Worm (Caenorhabditis elegans) whole organism, L4 larva: ENCODE data around the gene ZK1098.2.

ENCODE experiments used
- F26F4.8 ChIP-seq: fragments of 200-800 bp; sonication (Bioruptor generic); conservative IDR thresholded peaks from 2 replicates; pipeline ENCODE4 v1.3.6; 2022; ENCODE audit warnings: missing genetic modification characterization, missing compliant biosample characterization
- F37D6.2 ChIP-seq: sonication (generic microtip); optimal IDR thresholded peaks from 2 replicates; lab custom pipeline; 2016; ENCODE audit warnings: mild to moderate bottlenecking, missing genetic modification characterization, missing compliant biosample characterization
- F49E8.2 ChIP-seq: sonication (generic microtip); optimal IDR thresholded peaks from 2 replicates; lab custom pipeline; 2016; ENCODE audit warnings: missing compliant biosample characterization, mild to moderate bottlenecking, missing genetic modification characterization, borderline replicate concordance
- R02D3.7 ChIP-seq: fragments of 150-350 bp; sonication (generic microtip); optimal IDR thresholded peaks from 3 replicates; lab custom pipeline; 2014; ENCODE audit warnings: missing biosample characterization, missing genetic modification characterization
- T20F7.1 ChIP-seq: fragments of 200-800 bp; sonication (Bioruptor generic); optimal IDR thresholded peaks from 2 replicates; lab custom pipeline; 2018; ENCODE audit warnings: mild to moderate bottlenecking, missing genetic modification characterization, missing compliant biosample characterization
- Y5F2A.4 ChIP-seq: fragments of 200-800 bp; sonication (Bioruptor generic); optimal IDR thresholded peaks from 2 replicates; lab custom pipeline; 2018; ENCODE audit warnings: mild to moderate bottlenecking, missing genetic modification characterization, missing compliant biosample characterization
- Y75B8A.6 ChIP-seq: fragments of 200-800 bp; sonication (Bioruptor generic); IDR thresholded peaks from 2 replicates; pipeline ENCODE4 v1.3.6; 2022; ENCODE audit warnings: missing genetic modification reagents, missing genetic modification characterization, missing compliant biosample characterization
- ZK337.2 ChIP-seq: fragments of 200-800 bp; sonication (Bioruptor generic); IDR thresholded peaks from 2 replicates; pipeline ENCODE4 v1.3.6; 2022; ENCODE audit warnings: missing genetic modification reagents, missing genetic modification characterization, missing compliant biosample characterization
- ZK546.5 ChIP-seq, 2 experiments: sonication (generic microtip); optimal IDR thresholded peaks; 2 replicates each; lab custom pipeline; 2017; ENCODE audit warnings: missing biosample characterization in 2 of 2, missing genetic modification characterization in 2 of 2
- aha-1 ChIP-seq: fragments of 150-350 bp; peaks from one replicate; lab custom pipeline; 2014; ENCODE audit warnings: missing biosample characterization, missing genetic modification characterization
- aly-2 ChIP-seq: sonication (generic microtip); optimal IDR thresholded peaks from 2 replicates; lab custom pipeline; 2018; ENCODE audit warnings: missing biosample characterization, missing genetic modification characterization
- attf-4 ChIP-seq: sonication (generic microtip); optimal IDR thresholded peaks from 3 replicates; lab custom pipeline; 2017; ENCODE audit warnings: missing biosample characterization, missing genetic modification characterization
- ceh-20 ChIP-seq: fragments of 200-800 bp; sonication (Bioruptor generic); IDR thresholded peaks from 2 replicates; pipeline ENCODE4 v1.3.6; 2022; ENCODE audit warnings: missing genetic modification reagents, missing genetic modification characterization, missing compliant biosample characterization
- ceh-62 ChIP-seq: sonication (generic microtip); optimal IDR thresholded peaks from 2 replicates; lab custom pipeline; 2017; ENCODE audit warnings: missing biosample characterization, missing genetic modification characterization
- daf-12 ChIP-seq: fragments of 150-350 bp; optimal IDR thresholded peaks from 2 replicates; lab custom pipeline; 2014; ENCODE audit warnings: missing biosample characterization, missing genetic modification reagents, missing genetic modification characterization
- daf-16 ChIP-seq, 3 experiments: sonication (generic microtip); optimal IDR thresholded peaks; 2 replicates each; lab custom pipeline; 2016 to 2017; ENCODE audit warnings: missing genetic modification characterization in 3 of 3, missing genetic modification reagents in 3 of 3, mild to moderate bottlenecking in 2 of 3, missing compliant biosample characterization in 2 of 3, missing biosample characterization in 1 of 3, moderate library complexity in 1 of 3
- daf-8 ChIP-seq: fragments of 200-800 bp; sonication (Bioruptor generic); IDR thresholded peaks from 2 replicates; pipeline ENCODE4 v1.3.6; 2022; ENCODE audit warnings: missing genetic modification characterization, missing compliant biosample characterization
- dmd-6 ChIP-seq: fragments of 200-800 bp; sonication (Bioruptor generic); IDR thresholded peaks from 2 replicates; pipeline ENCODE4 v1.3.6; 2022; ENCODE audit warnings: missing genetic modification reagents, missing genetic modification characterization, missing compliant biosample characterization
- dpl-1 ChIP-seq: fragments of 150-350 bp; optimal IDR thresholded peaks from 2 replicates; lab custom pipeline; 2014; ENCODE audit warnings: missing biosample characterization, missing genetic modification reagents, missing genetic modification characterization
- fos-1 ChIP-seq: fragments of 150-350 bp; optimal IDR thresholded peaks from 2 replicates; lab custom pipeline; 2014; ENCODE audit warnings: missing biosample characterization, missing genetic modification characterization
- hif-1 ChIP-seq, 2 experiments: sonication (generic microtip); optimal IDR thresholded peaks; 2 replicates each; lab custom pipeline; 2016 to 2017; ENCODE audit warnings: missing compliant biosample characterization in 2 of 2, missing genetic modification characterization in 2 of 2, missing genetic modification reagents in 2 of 2, missing genotype in 2 of 2, mild to moderate bottlenecking in 1 of 2
- lin-13 ChIP-seq: fragments of 150-350 bp; optimal IDR thresholded peaks from 2 replicates; lab custom pipeline; 2014; ENCODE audit warnings: missing biosample characterization, missing genetic modification reagents, missing genetic modification characterization
- lin-29 ChIP-seq: fragments of 200-800 bp; sonication (Bioruptor generic); IDR thresholded peaks from 2 replicates; pipeline ENCODE4 v1.3.6; 2022; ENCODE audit warnings: missing genetic modification reagents, missing genetic modification characterization, missing compliant biosample characterization
- lin-38 ChIP-seq: fragments of 200-800 bp; sonication (Bioruptor generic); IDR thresholded peaks from 2 replicates; pipeline ENCODE4 v1.3.6; 2022; ENCODE audit warnings: missing genetic modification reagents, missing genetic modification characterization, missing compliant biosample characterization
- lir-3 ChIP-seq: sonication (generic microtip); optimal IDR thresholded peaks from 2 replicates; lab custom pipeline; 2016; ENCODE audit warnings: mild to moderate bottlenecking, missing genetic modification characterization, missing compliant biosample characterization
- madf-5 ChIP-seq, 2 experiments: fragments of 200-800 bp; sonication (Bioruptor generic); IDR thresholded peaks; 2 replicates each; pipeline ENCODE4 v1.3.6; 2022; ENCODE audit warnings: missing compliant biosample characterization in 2 of 2, missing genetic modification characterization in 2 of 2
- mdt-29 ChIP-seq: fragments of 200-800 bp; sonication (Bioruptor generic); IDR thresholded peaks from 2 replicates; pipeline ENCODE4 v1.3.6; 2022; ENCODE audit warnings: missing genetic modification reagents, missing genetic modification characterization, missing compliant biosample characterization
- mes-2 ChIP-seq: sonication (generic microtip); optimal IDR thresholded peaks from 2 replicates; lab custom pipeline; 2016; ENCODE audit warnings: missing genotype, mild to moderate bottlenecking, missing genetic modification characterization, missing compliant biosample characterization; ENCODE audit not compliant: poor library complexity, severe bottlenecking
- nhr-10 ChIP-seq: fragments of 150-350 bp; optimal IDR thresholded peaks from 2 replicates; lab custom pipeline; 2014; ENCODE audit warnings: missing biosample characterization, missing genetic modification characterization
- nhr-11 ChIP-seq: fragments of 150-350 bp; optimal IDR thresholded peaks from 2 replicates; lab custom pipeline; 2014; ENCODE audit warnings: missing biosample characterization, missing genetic modification characterization
- nhr-111 ChIP-seq: fragments of 200-800 bp; sonication (Bioruptor generic); optimal IDR thresholded peaks from 2 replicates; lab custom pipeline; 2018; ENCODE audit warnings: mild to moderate bottlenecking, missing genetic modification characterization, missing compliant biosample characterization
- nhr-28 ChIP-seq: fragments of 150-350 bp; optimal IDR thresholded peaks from 2 replicates; lab custom pipeline; 2014; ENCODE audit warnings: missing biosample characterization, missing genetic modification characterization
- nhr-42 ChIP-seq: fragments of 200-800 bp; sonication (Bioruptor generic); IDR thresholded peaks from 2 replicates; pipeline ENCODE4 v1.3.6; 2022; ENCODE audit warnings: missing genetic modification characterization, missing compliant biosample characterization
- nhr-76 ChIP-seq: fragments of 150-350 bp; optimal IDR thresholded peaks from 2 replicates; lab custom pipeline; 2014; ENCODE audit warnings: missing biosample characterization, missing genetic modification characterization
- nhr-77 ChIP-seq: fragments of 150-350 bp; optimal IDR thresholded peaks from 2 replicates; lab custom pipeline; 2014; ENCODE audit warnings: missing biosample characterization, missing genetic modification characterization
- pha-4 ChIP-seq, 2 experiments: fragments of 150-350 bp in 1 of 2; fragments of 200-800 bp in 1 of 2; sonication (Bioruptor generic) in 1 of 2; IDR thresholded peaks in 1 of 2; optimal IDR thresholded peaks in 1 of 2; 2 replicates each; pipeline versions ENCODE4 v1.3.6 to Lab custom; 2014 to 2022; ENCODE audit warnings: missing genetic modification characterization in 2 of 2, missing genetic modification reagents in 2 of 2, missing biosample characterization in 1 of 2, missing compliant biosample characterization in 1 of 2
- pqm-1 ChIP-seq: sonication (generic microtip); optimal IDR thresholded peaks from 2 replicates; lab custom pipeline; 2017; ENCODE audit warnings: missing biosample characterization, missing genetic modification characterization
- rbr-2 ChIP-seq: sonication (generic microtip); optimal IDR thresholded peaks from 2 replicates; lab custom pipeline; 2016; ENCODE audit warnings: missing genotype, missing genetic modification characterization, missing compliant biosample characterization
- spr-1 ChIP-seq: sonication (generic microtip); optimal IDR thresholded peaks from 2 replicates; lab custom pipeline; 2016; ENCODE audit warnings: mild to moderate bottlenecking, missing genetic modification characterization, missing compliant biosample characterization
- unc-130 ChIP-seq: sonication (generic microtip); optimal IDR thresholded peaks from 2 replicates; lab custom pipeline; 2016; ENCODE audit warnings: missing genetic modification reagents, missing genetic modification characterization, missing compliant biosample characterization
- unc-39 ChIP-seq: sonication (generic microtip); optimal IDR thresholded peaks from 2 replicates; lab custom pipeline; 2017; ENCODE audit warnings: missing biosample characterization, missing genetic modification characterization
- unc-62 ChIP-seq, 3 experiments: fragments of 150-350 bp in 1 of 3; sonication (generic microtip); optimal IDR thresholded peaks in 2 of 3; peaks in 1 of 3; 1 replicate in 1 of 3; 2 replicates in 2 of 3; lab custom pipeline; 2014 to 2017; ENCODE audit warnings: missing biosample characterization in 3 of 3, missing genetic modification characterization in 3 of 3, missing genetic modification reagents in 3 of 3, missing genotype in 1 of 3
- vab-7 ChIP-seq: fragments of 200-800 bp; sonication (Bioruptor generic); IDR thresholded peaks from 2 replicates; pipeline ENCODE4 v1.3.6; 2022; ENCODE audit warnings: missing genetic modification reagents, missing genetic modification characterization, missing compliant biosample characterization
- zfp-3 ChIP-seq: fragments of 200-800 bp; sonication (Bioruptor generic); conservative IDR thresholded peaks from 2 replicates; pipeline ENCODE4 v1.3.6; 2022; ENCODE audit warnings: missing genetic modification reagents, missing genetic modification characterization, missing compliant biosample characterization
- zip-11 ChIP-seq: fragments of 200-800 bp; sonication (Bioruptor generic); IDR thresholded peaks from 2 replicates; pipeline ENCODE4 v1.3.6; 2022; ENCODE audit warnings: missing genetic modification characterization, missing compliant biosample characterization
- zip-2 ChIP-seq: fragments of 150-350 bp; optimal IDR thresholded peaks from 2 replicates; lab custom pipeline; 2014; ENCODE audit warnings: missing biosample characterization, missing genetic modification characterization
- ztf-11 ChIP-seq: fragments of 150-350 bp; optimal IDR thresholded peaks from 2 replicates; lab custom pipeline; 2014; ENCODE audit warnings: missing biosample characterization, missing genetic modification characterization

The ZK1098.2 gene

ce11 chrIII:9483716-9484115, 45.2 kb upstream of the ZK1098.2 start (continued):
- TF ChIP-seq nhr-42 (no peak), unc-130 (GFP tag; lab: Kevin White, UChicago) (no peak), R02D3.7 (no peak), unc-62 (GFP tag; optimal IDR thresholded peaks at IDR 0.05 in 1 of 2; lab: Kevin White, UChicago) (peak in 1 of 2 experiments; percentile 23), unc-62 (tag; optimal IDR thresholded peaks at IDR 0.05; lab: Kevin White, UChicago) (no peak), ztf-11 (no peak), ceh-20 (GFP tag; lab: Robert Waterston, UW) (no peak), ZK546.5 (tag; optimal IDR thresholded peaks at IDR 0.05; lab: Kevin White, UChicago) (no peak), spr-1 (no peak), mes-2 (tag; lab: Kevin White, UChicago) (peak; percentile 34), zip-11 (GFP tag; lab: Robert Waterston, UW) (no peak), nhr-28 (tag; lab: Kevin White, UChicago) (no peak), vab-7 (GFP tag; lab: Robert Waterston, UW) (no peak)

- TF ChIP-seq aha-1 (tag; lab: Kevin White, UChicago): peak; percentile 69
- no peak for TF ChIP-seq hif-1 (tag; optimal IDR thresholded peaks at IDR 0.05; lab: Kevin White, UChicago)
These were observed 43.6 kb upstream of the ZK1098.2 start, which contains the start of gene bre-3 for ce11 chrIII:9485373-9485772. Gene bre-3, minus strand, starts transcription at chrIII:9485473.

- TF ChIP-seq aly-2 (tag; lab: Kevin White, UChicago) (no peak), lin-13 (GFP tag; lab: Kevin White, UChicago) (no peak), F26F4.8 (GFP tag; lab: Robert Waterston, UW) (no peak), ZK337.2 (GFP tag; lab: Robert Waterston, UW) (no peak), nhr-11 (no peak), rbr-2 (no peak), fos-1 (no peak), daf-12 (tag; lab: Kevin White, UChicago) (no peak), pha-4 (GFP tag; IDR thresholded peaks at IDR 0.05; lab: Robert Waterston, UW) (no peak), pha-4 (tag; optimal IDR thresholded peaks at IDR 0.05; lab: Kevin White, UChicago) (no peak), F49E8.2 (no peak), dmd-6 (GFP tag; lab: Robert Waterston, UW) (peak; percentile 53), F37D6.2 (tag; lab: Kevin White, UChicago) (no peak), zip-2 (tag; lab: Kevin White, UChicago) (no peak), pqm-1 (tag; lab: Kevin White, UChicago) (peak; percentile 66), ztf-11 (no peak), lin-29 (GFP tag; lab: Robert Waterston, UW) (no peak), nhr-76 (tag; lab: Kevin White, UChicago) (no peak), unc-39 (tag; lab: Kevin White, UChicago) (no peak), T20F7.1 (GFP tag; lab: Kevin White, UChicago) (no peak), mes-2 (tag; lab: Kevin White, UChicago) (no peak), attf-4 (no peak), dpl-1 (no peak), lir-3 (tag; lab: Kevin White, UChicago) (no peak), madf-5 (GFP tag; IDR thresholded peaks at IDR 0.05; lab: Robert Waterston, UW) (no peak), daf-8 (GFP tag; lab: Robert Waterston, UW) (no peak), Y75B8A.6 (GFP tag; lab: Robert Waterston, UW) (no peak), ceh-20 (GFP tag; lab: Robert Waterston, UW) (no peak), daf-16 (GFP tag; optimal IDR thresholded peaks at IDR 0.05; lab: Kevin White, UChicago) (no peak), daf-16 (tag; optimal IDR thresholded peaks at IDR 0.05; lab: Kevin White, UChicago) (peak; percentile 85), lin-38 (GFP tag; lab: Robert Waterston, UW) (no peak), unc-130 (GFP tag; lab: Kevin White, UChicago) (no peak), mdt-29 (GFP tag; lab: Robert Waterston, UW) (no peak), nhr-10 (no peak), hif-1 (tag; optimal IDR thresholded peaks at IDR 0.05; lab: Kevin White, UChicago) (no peak), nhr-111 (GFP tag; lab: Kevin White, UChicago) (no peak), ceh-62 (no peak), spr-1 (no peak), Y5F2A.4 (GFP tag; lab: Kevin White, UChicago) (no peak), aha-1 (tag; lab: Kevin White, UChicago) (no peak), zfp-3 (GFP tag; lab: Robert Waterston, UW) (no peak), nhr-77 (peak; percentile 54)
These were observed 41.5 kb upstream of the ZK1098.2 start for ce11 chrIII:9487454-9487853.
